Worm (Caenorhabditis elegans) whole organism, L1 larva: ENCODE results near the gene clc-4.
A peak's percentile ranks its signal among the peaks of the same experiment; 100 is the strongest.

Experiments used
- C16A3.4 ChIP-seq: fragments of 150-350 bp; optimal IDR thresholded peaks from 2 replicates; lab custom pipeline; 2014; ENCODE audit warnings: missing biosample characterization, missing genetic modification characterization
- Y116A8C.19 ChIP-seq: sonication (generic microtip); optimal IDR thresholded peaks from 2 replicates; lab custom pipeline; 2016; ENCODE audit warnings: missing compliant biosample characterization, missing genetic modification characterization, borderline replicate concordance
- blmp-1 ChIP-seq: fragments of 150-350 bp; optimal IDR thresholded peaks from 2 replicates; lab custom pipeline; 2014; ENCODE audit warnings: missing biosample characterization, missing genetic modification characterization
- ceh-63 ChIP-seq: fragments of 200-800 bp; sonication (Bioruptor generic); optimal IDR thresholded peaks from 2 replicates; lab custom pipeline; 2018; ENCODE audit warnings: mild to moderate bottlenecking, missing genetic modification characterization, missing compliant biosample characterization
- ceh-88 ChIP-seq: fragments of 200-800 bp; sonication (Bioruptor generic); IDR thresholded peaks from 2 replicates; pipeline ENCODE4 v1.3.6; 2022; ENCODE audit warnings: missing genetic modification characterization, missing compliant biosample characterization
- dpl-1 ChIP-seq, 3 experiments: fragments of 150-350 bp in 2 of 3; sonication (generic microtip) in 1 of 3; optimal IDR thresholded peaks; 2 replicates each; lab custom pipeline; 2014 to 2017; ENCODE audit warnings: missing biosample characterization in 3 of 3, missing genetic modification characterization in 3 of 3, missing genetic modification reagents in 3 of 3
- dsc-1 ChIP-seq: sonication (generic microtip); optimal IDR thresholded peaks from 2 replicates; lab custom pipeline; 2016; ENCODE audit warnings: mild to moderate bottlenecking, missing genetic modification characterization, missing compliant biosample characterization
- efl-1 ChIP-seq, 4 experiments: fragments of 150-350 bp; optimal IDR thresholded peaks in 3 of 4; peaks in 1 of 4; 1 replicate in 1 of 4; 2 replicates in 3 of 4; lab custom pipeline; 2014; ENCODE audit warnings: missing biosample characterization in 2 of 4, missing genetic modification characterization in 2 of 4, missing genetic modification reagents in 2 of 4
- egl-13 ChIP-seq: sonication (generic microtip); optimal IDR thresholded peaks from 2 replicates; lab custom pipeline; 2016; ENCODE audit warnings: missing genotype, missing genetic modification reagents, missing genetic modification characterization, missing compliant biosample characterization
- elt-2 ChIP-seq: sonication (generic microtip); optimal IDR thresholded peaks from 2 replicates; lab custom pipeline; 2016; ENCODE audit warnings: missing genetic modification characterization, mild to moderate bottlenecking, inconsistent platforms, missing compliant biosample characterization, missing genetic modification reagents
- elt-3 ChIP-seq, 6 experiments: fragments of 150-350 bp in 1 of 6; sonication (generic microtip); optimal IDR thresholded peaks; 2 replicates each; lab custom pipeline; 2017 to 2018; ENCODE audit warnings: missing biosample characterization in 6 of 6, missing genetic modification characterization in 6 of 6, inconsistent platforms in 1 of 6
- fkh-4 ChIP-seq: sonication (generic microtip); optimal IDR thresholded peaks from 2 replicates; lab custom pipeline; 2016; ENCODE audit warnings: missing compliant biosample characterization, missing genetic modification characterization, borderline replicate concordance
- grh-1 ChIP-seq: fragments of 200-800 bp; sonication (Bioruptor generic); IDR thresholded peaks from 2 replicates; pipeline ENCODE4 v1.3.6; 2022; ENCODE audit warnings: missing genetic modification reagents, missing genetic modification characterization, missing compliant biosample characterization
- hlh-4 ChIP-seq: sonication (generic microtip); optimal IDR thresholded peaks from 2 replicates; lab custom pipeline; 2016; ENCODE audit warnings: mild to moderate bottlenecking, missing genetic modification characterization, missing compliant biosample characterization
- hpl-2 ChIP-seq: fragments of 150-350 bp; optimal IDR thresholded peaks from 2 replicates; lab custom pipeline; 2014; ENCODE audit warnings: missing biosample characterization, missing genetic modification reagents, missing genetic modification characterization
- irx-1 ChIP-seq: sonication (generic microtip); optimal IDR thresholded peaks from 2 replicates; lab custom pipeline; 2016; ENCODE audit warnings: missing genetic modification characterization, missing compliant biosample characterization
- lin-14 ChIP-seq: fragments of 200-800 bp; sonication (Bioruptor generic); optimal IDR thresholded peaks from 2 replicates; lab custom pipeline; 2018; ENCODE audit warnings: mild to moderate bottlenecking, missing genetic modification characterization, moderate library complexity, missing compliant biosample characterization
- lin-35 ChIP-seq, 2 experiments: fragments of 150-350 bp; optimal IDR thresholded peaks; 2 replicates each; lab custom pipeline; 2014; ENCODE audit warnings: missing biosample characterization in 2 of 2, missing genetic modification characterization in 2 of 2, missing genetic modification reagents in 2 of 2
- lin-39 ChIP-seq: fragments of 150-350 bp; optimal IDR thresholded peaks from 2 replicates; lab custom pipeline; 2014; ENCODE audit warnings: missing biosample characterization, missing genetic modification reagents, missing genetic modification characterization
- lir-3 ChIP-seq: sonication (generic microtip); optimal IDR thresholded peaks from 2 replicates; lab custom pipeline; 2016; ENCODE audit warnings: mild to moderate bottlenecking, missing genetic modification characterization, moderate library complexity, missing compliant biosample characterization; ENCODE audit not compliant: poor library complexity
- lsy-2 ChIP-seq, 2 experiments: fragments of 150-350 bp; optimal IDR thresholded peaks; 2 replicates each; lab custom pipeline; 2014; ENCODE audit warnings: missing biosample characterization in 2 of 2, missing genetic modification characterization in 2 of 2
- mab-9 ChIP-seq: fragments of 200-800 bp; sonication (Bioruptor generic); IDR thresholded peaks from 2 replicates; pipeline ENCODE4 v1.3.6; 2022; ENCODE audit warnings: missing genetic modification reagents, missing genetic modification characterization, missing compliant biosample characterization
- mdl-1 ChIP-seq, 2 experiments: fragments of 150-350 bp; optimal IDR thresholded peaks; 2 replicates each; lab custom pipeline; 2014 to 2017; ENCODE audit warnings: missing biosample characterization in 2 of 2, missing genetic modification characterization in 2 of 2, inconsistent platforms in 1 of 2
- mef-2 ChIP-seq: fragments of 150-350 bp; optimal IDR thresholded peaks from 2 replicates; lab custom pipeline; 2014; ENCODE audit warnings: missing biosample characterization, missing genetic modification characterization
- mep-1 ChIP-seq: fragments of 150-350 bp; optimal IDR thresholded peaks from 2 replicates; lab custom pipeline; 2014; ENCODE audit warnings: missing biosample characterization, missing genetic modification characterization
- nhr-11 ChIP-seq: fragments of 150-350 bp; optimal IDR thresholded peaks from 2 replicates; lab custom pipeline; 2014; ENCODE audit warnings: missing biosample characterization, missing genetic modification characterization
- nhr-12 ChIP-seq: sonication (generic microtip); optimal IDR thresholded peaks from 2 replicates; lab custom pipeline; 2017; ENCODE audit warnings: missing biosample characterization, missing genetic modification characterization
- nhr-19 ChIP-seq: fragments of 200-800 bp; sonication (Bioruptor generic); conservative IDR thresholded peaks from 2 replicates; pipeline ENCODE4 v1.3.6; 2022; ENCODE audit warnings: missing genetic modification characterization, missing compliant biosample characterization
- nhr-20 ChIP-seq: sonication (generic microtip); optimal IDR thresholded peaks from 2 replicates; lab custom pipeline; 2016; ENCODE audit warnings: mild to moderate bottlenecking, missing genetic modification characterization, missing compliant biosample characterization
- nhr-47 ChIP-seq: sonication (generic microtip); optimal IDR thresholded peaks from 2 replicates; lab custom pipeline; 2016; ENCODE audit warnings: mild to moderate bottlenecking, missing genetic modification characterization, moderate library complexity, missing compliant biosample characterization
- nhr-71 ChIP-seq: sonication (generic microtip); optimal IDR thresholded peaks from 2 replicates; lab custom pipeline; 2016; ENCODE audit warnings: mild to moderate bottlenecking, missing genetic modification characterization, moderate library complexity, missing compliant biosample characterization
- nhr-76 ChIP-seq: sonication (generic microtip); optimal IDR thresholded peaks from 2 replicates; lab custom pipeline; 2017; ENCODE audit warnings: missing biosample characterization, missing genetic modification characterization
- nhr-77 ChIP-seq: fragments of 150-350 bp; optimal IDR thresholded peaks from 2 replicates; lab custom pipeline; 2014; ENCODE audit warnings: missing biosample characterization, missing genetic modification characterization
- nhr-85 ChIP-seq: sonication (generic microtip); peaks from one replicate; lab custom pipeline; 2016; ENCODE audit warnings: missing genetic modification characterization, inconsistent platforms, missing compliant biosample characterization
- nhr-90 ChIP-seq: sonication (generic microtip); optimal IDR thresholded peaks from 2 replicates; lab custom pipeline; 2016; ENCODE audit warnings: mild to moderate bottlenecking, missing genetic modification characterization, missing compliant biosample characterization; ENCODE audit not compliant: poor library complexity
- rnt-1 ChIP-seq: sonication (generic microtip); optimal IDR thresholded peaks from 2 replicates; lab custom pipeline; 2016; ENCODE audit warnings: mild to moderate bottlenecking, missing genetic modification characterization, moderate library complexity, missing compliant biosample characterization
- skn-1 ChIP-seq: fragments of 150-350 bp; optimal IDR thresholded peaks from 2 replicates; lab custom pipeline; 2014; ENCODE audit warnings: missing biosample characterization, missing genetic modification characterization
- snu-23 ChIP-seq: sonication (generic microtip); optimal IDR thresholded peaks from 2 replicates; lab custom pipeline; 2016; ENCODE audit warnings: missing genetic modification characterization, missing compliant biosample characterization
- tbx-2 ChIP-seq: sonication (generic microtip); optimal IDR thresholded peaks from 2 replicates; lab custom pipeline; 2016; ENCODE audit warnings: missing genetic modification characterization, missing compliant biosample characterization
- unc-130 ChIP-seq: fragments of 150-350 bp; optimal IDR thresholded peaks from 2 replicates; lab custom pipeline; 2017; ENCODE audit warnings: missing biosample characterization, missing genetic modification characterization, inconsistent platforms
- unc-30 ChIP-seq: sonication (generic microtip); optimal IDR thresholded peaks from 2 replicates; lab custom pipeline; 2017; ENCODE audit warnings: missing biosample characterization, missing genetic modification characterization
- unc-62 ChIP-seq: fragments of 150-350 bp; optimal IDR thresholded peaks from 2 replicates; lab custom pipeline; 2014; ENCODE audit warnings: missing biosample characterization, missing genetic modification reagents, missing genetic modification characterization
- vab-15 ChIP-seq: sonication (generic microtip); optimal IDR thresholded peaks from 2 replicates; lab custom pipeline; 2017; ENCODE audit warnings: missing genotype, mild to moderate bottlenecking, missing genetic modification characterization, missing compliant biosample characterization
- zip-4 ChIP-seq: fragments of 200-800 bp; sonication (Bioruptor generic); optimal IDR thresholded peaks from 2 replicates; lab custom pipeline; 2018; ENCODE audit warnings: mild to moderate bottlenecking, missing genetic modification characterization, moderate library complexity, missing compliant biosample characterization

The clc-4 gene

DNA sequence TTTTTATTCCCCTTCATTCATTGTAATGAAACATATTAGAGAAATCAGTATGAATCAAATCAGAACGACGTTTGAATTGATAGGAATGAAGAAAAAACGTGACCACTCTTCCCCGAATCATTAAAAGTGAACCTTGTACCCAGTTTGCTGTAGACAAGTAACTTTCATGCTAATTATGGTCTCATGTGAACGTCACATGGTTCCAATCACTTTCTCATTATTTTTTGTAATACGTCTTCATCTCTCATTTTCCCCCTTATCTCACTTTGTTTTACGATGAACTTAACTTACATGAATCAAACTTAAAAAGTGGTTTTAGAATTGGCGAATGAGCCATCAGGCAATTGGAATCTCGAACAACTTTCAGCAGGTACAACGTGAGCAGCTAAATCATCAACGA lies 11.0 kb downstream of the clc-4 start:
- TF ChIP-seq tbx-2 (tag; lab: Kevin White, UChicago) (peak; percentile 63), nhr-76 (tag; lab: Kevin White, UChicago) (no peak), nhr-90 (tag; lab: Kevin White, UChicago) (peak; percentile 73), C16A3.4 (tag; lab: Kevin White, UChicago) (peak; percentile 37), snu-23 (GFP tag; lab: Kevin White, UChicago) (peak; percentile 59), ceh-63 (GFP tag; lab: Kevin White, UChicago) (no peak), dsc-1 (peak; percentile 77), lin-14 (peak; percentile 51), vab-15 (tag; lab: Kevin White, UChicago) (no peak), lir-3 (tag; lab: Kevin White, UChicago) (peak; percentile 42), unc-62 (no peak), blmp-1 (tag; lab: Kevin White, UChicago) (peak; percentile 86), ceh-88 (GFP tag; lab: Robert Waterston, UW) (no peak), lsy-2 (tag; optimal IDR thresholded peaks at IDR 0.05; lab: Kevin White, UChicago) (peak in 1 of 2 experiments; percentile 42), mdl-1 (tag; optimal IDR thresholded peaks at IDR 0.05; lab: Kevin White, UChicago) (peak in 1 of 2 experiments; percentile 33), elt-2 (tag; lab: Kevin White, UChicago) (no peak), hlh-4 (no peak), rnt-1 (tag; lab: Kevin White, UChicago) (no peak), fkh-4 (tag; lab: Kevin White, UChicago) (peak; percentile 22), skn-1 (peak; percentile 25), nhr-85 (tag; lab: Kevin White, UChicago) (peak; percentile 93), grh-1 (peak; percentile 34; the same call in 1 of the 2 replicates), irx-1 (tag; lab: Kevin White, UChicago) (no peak), unc-30 (tag; lab: Kevin White, UChicago) (no peak), nhr-11 (tag; lab: Kevin White, UChicago) (peak; percentile 21), Y116A8C.19 (no peak), elt-3 (tag; optimal IDR thresholded peaks at IDR 0.05; lab: Kevin White, UChicago) (peak in 3 of 6 experiments; percentile 49 to 91 (median 82)), nhr-47 (peak; percentile 25), mep-1 (peak; percentile 34), egl-13 (tag; lab: Kevin White, UChicago) (no peak), mab-9 (GFP tag; lab: Robert Waterston, UW) (no peak), nhr-19 (GFP tag; lab: Robert Waterston, UW) (peak; percentile 62), dpl-1 (GFP tag; optimal IDR thresholded peaks at IDR 0.05; lab: Kevin White, UChicago) (peak in 1 of 3 experiments; percentile 22), mef-2 (tag; lab: Kevin White, UChicago) (no peak), efl-1 (optimal IDR thresholded peaks at IDR 0.05; lab: Kevin White, UChicago) (no peak), efl-1 (GFP tag; optimal IDR thresholded peaks at IDR 0.05 in 1 of 2; lab: Kevin White, UChicago) (peak in 1 of 2 experiments; percentile 78), hpl-2 (GFP tag; lab: Kevin White, UChicago) (no peak), zip-4 (GFP tag; lab: Kevin White, UChicago) (no peak), lin-39 (no peak), lin-35 (GFP tag; optimal IDR thresholded peaks at IDR 0.05; lab: Kevin White, UChicago) (peak in 1 of 2 experiments; percentile 64), nhr-20 (tag; lab: Kevin White, UChicago) (peak; percentile 80), nhr-71 (peak; percentile 76), nhr-77 (tag; lab: Kevin White, UChicago) (no peak), nhr-12 (tag; lab: Kevin White, UChicago) (no peak), unc-130 (tag; lab: Kevin White, UChicago) (peak; percentile 41)
